Worm (Caenorhabditis elegans): ENCODE data around the gene C52A10.3.

DNA sequence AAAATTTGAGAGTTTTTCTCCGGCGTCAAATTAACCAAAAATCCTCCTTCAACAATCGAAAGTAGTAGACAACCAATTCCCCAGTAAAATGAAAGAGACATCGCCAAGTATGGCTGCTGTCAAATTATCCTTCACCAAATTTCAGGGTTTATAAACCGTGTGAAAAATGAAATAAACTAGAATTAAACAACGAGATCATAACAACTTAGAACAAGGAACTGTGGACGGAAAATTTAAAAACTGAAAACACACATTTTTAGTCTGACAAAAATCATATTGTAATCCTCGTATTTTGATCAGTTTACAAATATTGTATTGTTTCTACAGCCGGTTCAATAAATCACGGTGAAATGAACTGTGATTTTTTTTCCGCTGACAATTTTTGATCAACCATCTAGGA, 23.7 kb upstream of the C52A10.3 start, which contains the start of gene cest-30:
- TF ChIP-seq ceh-43 (GFP tag; optimal IDR thresholded peaks at IDR 0.05) (no peak), ztf-11 (tag; optimal IDR thresholded peaks at IDR 0.05) (no peak), nhr-237 (tag; optimal IDR thresholded peaks at IDR 0.05) (no peak), elt-3 (tag; optimal IDR thresholded peaks at IDR 0.05) (no peak), unc-62 (GFP tag; optimal IDR thresholded peaks at IDR 0.05) (no peak), ces-1 (GFP tag; optimal IDR thresholded peaks at IDR 0.05) (no peak), bed-3 (GFP tag; optimal IDR thresholded peaks at IDR 0.05) (no peak), nhr-76 (tag; optimal IDR thresholded peaks at IDR 0.05) (no peak), ham-2 (GFP tag; optimal IDR thresholded peaks at IDR 0.05) (no peak)

All from whole organism, mixed stage, embryonic.